Fruit fly (Drosophila melanogaster) Kc167 (cell line): Measurements from ENCODE around the gene ND-49.

Source experiments
- Myc ChIP-seq: fragments of >200 bp; optimal IDR thresholded peaks from 2 replicates; lab custom pipeline; 2017; ENCODE audit warnings: missing external identifiers
- Sin3A ChIP-seq: fragments of >200 bp; optimal IDR thresholded peaks from 2 replicates; lab custom pipeline; 2018; ENCODE audit warnings: missing external identifiers
- h ChIP-seq: fragments of >200 bp; optimal IDR thresholded peaks from 3 replicates; lab custom pipeline; 2018; ENCODE audit warnings: missing external identifiers

DNA sequence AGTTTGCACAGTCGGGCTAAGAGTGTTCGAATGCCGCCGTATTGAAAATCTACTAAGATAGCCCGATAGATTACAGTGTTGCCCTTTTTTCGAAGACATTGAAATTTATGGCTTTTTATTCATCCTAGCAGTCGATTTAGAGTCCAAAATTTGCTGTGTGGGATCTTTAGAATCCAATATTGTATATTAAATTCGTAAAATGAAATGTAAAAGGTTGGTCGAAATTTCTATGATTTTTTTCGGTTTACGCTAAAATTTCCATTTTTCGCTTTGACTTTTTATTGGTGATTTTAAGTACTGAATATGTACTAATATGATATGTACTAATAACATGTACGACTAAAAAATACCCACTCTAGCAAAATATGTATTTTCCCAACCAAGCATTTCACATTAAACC is 4.1 kb downstream of the ND-49 start:
- no peak for TF ChIP-seq Sin3A (lab: Kevin White, UChicago)
- no peak for TF ChIP-seq Myc (lab: Kevin White, UChicago)
- TF ChIP-seq h (lab: Kevin White, UChicago): no peak
